Worm (Caenorhabditis elegans): ENCODE measurements around the gene swan-2.

ce11 chrV:13794046-13794445 lies 10.0 kb downstream of the swan-2 start:
- TF ChIP-seq fos-1 (tag; optimal IDR thresholded peaks at IDR 0.05) (no peak), ama-1 (optimal IDR thresholded peaks at IDR 0.05) (no peak), ceh-16 (tag; optimal IDR thresholded peaks at IDR 0.05) (no peak), ZK546.5 (tag; optimal IDR thresholded peaks at IDR 0.05) (no peak), egl-27 (tag; optimal IDR thresholded peaks at IDR 0.05) (no peak), lsy-2 (tag; optimal IDR thresholded peaks at IDR 0.05) (no peak), R02D3.7 (tag; optimal IDR thresholded peaks at IDR 0.05) (no peak), mab-5 (tag; optimal IDR thresholded peaks at IDR 0.05) (no peak), unc-39 (tag; optimal IDR thresholded peaks at IDR 0.05) (no peak)

All from whole organism, L2 larva.